Worm (Caenorhabditis elegans): ENCODE results near the gene nse-4.

- no peak for TF ChIP-seq elt-3 (tag; optimal IDR thresholded peaks at IDR 0.05)
- TF ChIP-seq ztf-11 (tag; optimal IDR thresholded peaks at IDR 0.05): no peak
- TF ChIP-seq nhr-12 (tag; optimal IDR thresholded peaks at IDR 0.05): no peak
- TF ChIP-seq lsy-2 (tag; optimal IDR thresholded peaks at IDR 0.05): no peak
- no peak for TF ChIP-seq skn-1 (tag; optimal IDR thresholded peaks at IDR 0.05)
- no peak for TF ChIP-seq nhr-10 (tag; optimal IDR thresholded peaks at IDR 0.05)
- TF ChIP-seq dmd-4 (tag; optimal IDR thresholded peaks at IDR 0.05): no peak
Measured at ce11 chrIV:11465125-11465524, 15.5 kb upstream of the nse-4 start, which contains the start of gene C10C6.3.

All from whole organism, L2 larva.